Fruit fly (Drosophila melanogaster) whole organism, adult: ENCODE results near the gene Wnt4.
A peak's percentile ranks its signal among the peaks of the same experiment; 100 is the strongest.

Experiments
- CG11617 ChIP-seq: fragments of 200-800 bp; sonication (Bioruptor generic); optimal IDR thresholded peaks from 2 replicates; lab custom pipeline; 2017; ENCODE audit warnings: mild to moderate bottlenecking, missing biosample characterization, missing genetic modification reagents, missing genetic modification characterization
- CG12768 ChIP-seq: fragments of 200-800 bp; sonication (Bioruptor generic); optimal IDR thresholded peaks from 2 replicates; lab custom pipeline; 2017; ENCODE audit warnings: missing biosample characterization, missing genetic modification characterization, mild to moderate bottlenecking, moderate library complexity, missing genetic modification reagents
- CG14711 ChIP-seq: fragments of 200-800 bp; sonication (Bioruptor generic); optimal IDR thresholded peaks from 2 replicates; lab custom pipeline; 2018; ENCODE audit warnings: missing biosample characterization, mild to moderate bottlenecking, missing genetic modification characterization, moderate library complexity
- CG1620 ChIP-seq: fragments of 200-800 bp; sonication (Bioruptor generic); optimal IDR thresholded peaks from 2 replicates; lab custom pipeline; 2016; ENCODE audit warnings: missing biosample characterization, missing genetic modification characterization
- CG33017 ChIP-seq: fragments of 200-800 bp; sonication (Bioruptor generic); optimal IDR thresholded peaks from 2 replicates; lab custom pipeline; 2018; ENCODE audit warnings: missing biosample characterization, mild to moderate bottlenecking, missing genetic modification characterization, moderate library complexity
- CG5204 ChIP-seq: fragments of 200-800 bp; sonication (Bioruptor generic); optimal IDR thresholded peaks from 2 replicates; lab custom pipeline; 2016; ENCODE audit warnings: missing biosample characterization, missing genetic modification characterization
- CG7045 ChIP-seq: fragments of 200-800 bp; sonication (Bioruptor generic); optimal IDR thresholded peaks from 2 replicates; lab custom pipeline; 2017; ENCODE audit warnings: missing biosample characterization, mild to moderate bottlenecking, missing genetic modification characterization
- CG7101 ChIP-seq: fragments of 200-800 bp; sonication (Bioruptor generic); optimal IDR thresholded peaks from 2 replicates; lab custom pipeline; 2018; ENCODE audit warnings: missing biosample characterization, mild to moderate bottlenecking, missing genetic modification characterization, moderate library complexity
- Clk ChIP-seq: fragments of 200-800 bp; sonication (Bioruptor generic); optimal IDR thresholded peaks from 2 replicates; lab custom pipeline; 2017; ENCODE audit warnings: missing biosample characterization, missing genetic modification characterization
- Crg-1 ChIP-seq: fragments of 200-800 bp; sonication (Bioruptor generic); optimal IDR thresholded peaks from 2 replicates; lab custom pipeline; 2016; ENCODE audit warnings: missing biosample characterization, missing genetic modification characterization
- Hr96 ChIP-seq: fragments of 200-800 bp; sonication (Bioruptor generic); optimal IDR thresholded peaks from 2 replicates; lab custom pipeline; 2016; ENCODE audit warnings: missing biosample characterization, missing genetic modification characterization
- Mnt ChIP-seq: fragments of 200-800 bp; sonication (Bioruptor generic); optimal IDR thresholded peaks from 2 replicates; lab custom pipeline; 2016; ENCODE audit warnings: missing biosample characterization, mild to moderate bottlenecking, missing genetic modification characterization
- bab1 ChIP-seq: fragments of 200-800 bp; sonication (Bioruptor generic); optimal IDR thresholded peaks from 3 replicates; lab custom pipeline; 2019; ENCODE audit warnings: missing biosample characterization, mild to moderate bottlenecking, missing genetic modification characterization, moderate library complexity
- cic ChIP-seq: fragments of 200-800 bp; sonication (Bioruptor generic); optimal IDR thresholded peaks from 2 replicates; lab custom pipeline; 2017; ENCODE audit warnings: missing biosample characterization, mild to moderate bottlenecking, missing genetic modification characterization, moderate library complexity
- cnc ChIP-seq, 2 experiments: fragments of >200 bp; optimal IDR thresholded peaks; 2 replicates each; lab custom pipeline; 2017
- kay ChIP-seq: fragments of 200-800 bp; sonication (Bioruptor generic); peaks from one replicate; lab custom pipeline; 2016; ENCODE audit warnings: missing biosample characterization, missing genetic modification characterization, borderline replicate concordance
- ovo ChIP-seq: fragments of 200-800 bp; sonication (Bioruptor generic); optimal IDR thresholded peaks from 2 replicates; lab custom pipeline; 2016; ENCODE audit warnings: missing biosample characterization, missing genetic modification characterization
- pad ChIP-seq: fragments of 200-800 bp; sonication (Bioruptor generic); optimal IDR thresholded peaks from 3 replicates; lab custom pipeline; 2017; ENCODE audit warnings: missing biosample characterization, missing genetic modification characterization, mild to moderate bottlenecking, moderate library complexity, missing genetic modification reagents
- tj ChIP-seq: fragments of 200-800 bp; sonication (Bioruptor generic); optimal IDR thresholded peaks from 3 replicates; lab custom pipeline; 2017; ENCODE audit warnings: missing biosample characterization, mild to moderate bottlenecking, missing genetic modification characterization, moderate library complexity
- toe ChIP-seq: fragments of 200-800 bp; sonication (Bioruptor generic); optimal IDR thresholded peaks from 2 replicates; lab custom pipeline; 2016; ENCODE audit warnings: missing biosample characterization, missing genetic modification characterization

The Wnt4 gene

dm6 chr2L:7262580-7262979 lies 14.4 kb downstream of the Wnt4 start:
- TF ChIP-seq Crg-1 (GFP tag; lab: Kevin White, UChicago), result no peak
- TF ChIP-seq CG7045, result no peak
- no peak for TF ChIP-seq Hr96
- TF ChIP-seq CG12768 (GFP tag; lab: Kevin White, UChicago), result no peak
- no peak for TF ChIP-seq Mnt (GFP tag; lab: Kevin White, UChicago)
- no peak for TF ChIP-seq CG5204 (GFP tag; lab: Kevin White, UChicago)
- TF ChIP-seq Clk (GFP tag; lab: Kevin White, UChicago), result no peak
- TF ChIP-seq tj (GFP tag; lab: Kevin White, UChicago), result no peak
- no peak for TF ChIP-seq CG7101 (tag; lab: Kevin White, UChicago)
- no peak for TF ChIP-seq cnc (optimal IDR thresholded peaks at IDR 0.05; lab: Kevin White, UChicago)
- TF ChIP-seq cic (GFP tag; lab: Kevin White, UChicago), result no peak
- TF ChIP-seq ovo (GFP tag; lab: Kevin White, UChicago), result no peak

dm6 chr2L:7261989-7262388 lies 15.0 kb downstream of the Wnt4 start:
- TF ChIP-seq CG7045 (no peak), CG1620 (no peak), Clk (GFP tag; lab: Kevin White, UChicago) (no peak), CG12768 (GFP tag; lab: Kevin White, UChicago) (no peak), Mnt (GFP tag; lab: Kevin White, UChicago) (no peak), Hr96 (no peak), CG7101 (tag; lab: Kevin White, UChicago) (no peak), kay (GFP tag; lab: Kevin White, UChicago) (no peak), bab1 (GFP tag; lab: Kevin White, UChicago) (no peak), CG11617 (GFP tag; lab: Kevin White, UChicago) (no peak), CG33017 (tag; lab: Kevin White, UChicago) (no peak), CG14711 (no peak), cic (GFP tag; lab: Kevin White, UChicago) (no peak), cnc (optimal IDR thresholded peaks at IDR 0.05; lab: Kevin White, UChicago) (no peak), CG5204 (GFP tag; lab: Kevin White, UChicago) (no peak), toe (GFP tag; lab: Kevin White, UChicago) (no peak), tj (GFP tag; lab: Kevin White, UChicago) (no peak), pad (GFP tag; lab: Kevin White, UChicago) (no peak), ovo (GFP tag; lab: Kevin White, UChicago) (no peak)

- peak; percentile 72 for TF ChIP-seq kay (GFP tag; lab: Kevin White, UChicago)
- no peak for TF ChIP-seq CG33017 (tag; lab: Kevin White, UChicago)
Measured at dm6 chr2L:7260251-7260650, 16.7 kb downstream of the Wnt4 start.

dm6 chr2L:7259500-7259899 lies 17.5 kb downstream of the Wnt4 start:
- TF ChIP-seq CG11617 (GFP tag; lab: Kevin White, UChicago) (no peak), CG7101 (tag; lab: Kevin White, UChicago) (no peak)

dm6 chr2L:7258105-7258504 lies 18.9 kb downstream of the Wnt4 start:
- TF ChIP-seq CG33017 (tag; lab: Kevin White, UChicago) (no peak), Crg-1 (GFP tag; lab: Kevin White, UChicago) (no peak), Hr96 (peak; percentile 20), CG1620 (peak; percentile 18)

dm6 chr2L:7257212-7257611 lies 19.8 kb downstream of the Wnt4 start, which contains the start of gene CG31909:
Gene CG31909 (plus strand): TSS chr2L:7257512.
- peak; percentile 28 for TF ChIP-seq kay (GFP tag; lab: Kevin White, UChicago)
- TF ChIP-seq ovo (GFP tag; lab: Kevin White, UChicago), result no peak

- TF ChIP-seq cic (GFP tag; lab: Kevin White, UChicago) (no peak), cnc (optimal IDR thresholded peaks at IDR 0.05; lab: Kevin White, UChicago) (no peak), Mnt (GFP tag; lab: Kevin White, UChicago) (no peak), toe (GFP tag; lab: Kevin White, UChicago) (no peak), CG7101 (tag; lab: Kevin White, UChicago) (no peak), CG33017 (tag; lab: Kevin White, UChicago) (no peak), Clk (GFP tag; lab: Kevin White, UChicago) (no peak), CG7045 (no peak), Crg-1 (GFP tag; lab: Kevin White, UChicago) (no peak), CG14711 (no peak), CG12768 (GFP tag; lab: Kevin White, UChicago) (no peak), CG11617 (GFP tag; lab: Kevin White, UChicago) (no peak)
Measured at dm6 chr2L:7256144-7256543, 20.8 kb downstream of the Wnt4 start.

dm6 chr2L:7254712-7255183 lies 22.2 kb downstream of the Wnt4 start:
- TF ChIP-seq cic (GFP tag; lab: Kevin White, UChicago) (no peak), kay (GFP tag; lab: Kevin White, UChicago) (no peak), ovo (GFP tag; lab: Kevin White, UChicago) (no peak), CG1620 (no peak), CG14711 (no peak), cnc (optimal IDR thresholded peaks at IDR 0.05; lab: Kevin White, UChicago) (no peak), Mnt (GFP tag; lab: Kevin White, UChicago) (no peak), tj (GFP tag; lab: Kevin White, UChicago) (no peak), CG5204 (GFP tag; lab: Kevin White, UChicago) (no peak), toe (GFP tag; lab: Kevin White, UChicago) (no peak)
